Fruit fly (Drosophila melanogaster) whole organism, embryonic: ENCODE results near the gene Bcat.
A peak's percentile ranks its signal among the peaks of the same experiment; 100 is the strongest.

ENCODE experiments used
- Atf6 ChIP-seq: fragments of 200-800 bp; sonication (Bioruptor generic); IDR thresholded peaks from 2 replicates; pipeline ENCODE4 v1.3.6; 2022; ENCODE audit warnings: missing biosample characterization, missing genetic modification characterization
- CG12942 ChIP-seq: fragments of 200-800 bp; sonication (Bioruptor generic); optimal IDR thresholded peaks from 3 replicates; lab custom pipeline; 2016; ENCODE audit warnings: missing biosample characterization, missing genetic modification characterization
- CG14667 ChIP-seq: fragments of 200-800 bp; sonication (Bioruptor generic); IDR thresholded peaks from 2 replicates; pipeline ENCODE4 v1.3.6; 2022; ENCODE audit warnings: missing biosample characterization, missing genetic modification characterization
- CG15073 ChIP-seq: fragments of 200-800 bp; sonication (Bioruptor generic); optimal IDR thresholded peaks from 2 replicates; lab custom pipeline; 2016; ENCODE audit warnings: missing biosample characterization, missing genetic modification characterization
- CG15514 ChIP-seq: fragments of 200-800 bp; sonication (Bioruptor generic); optimal IDR thresholded peaks from 3 replicates; lab custom pipeline; 2017; ENCODE audit warnings: missing biosample characterization, missing genetic modification characterization, mild to moderate bottlenecking, moderate library complexity, missing genetic modification reagents
- CG17568 ChIP-seq: fragments of 200-800 bp; sonication (Bioruptor generic); optimal IDR thresholded peaks from 2 replicates; lab custom pipeline; 2018; ENCODE audit warnings: missing biosample characterization, mild to moderate bottlenecking, missing genetic modification characterization, moderate library complexity
- CG1792 ChIP-seq: fragments of 200-800 bp; sonication (Bioruptor generic); optimal IDR thresholded peaks from 2 replicates; lab custom pipeline; 2016; ENCODE audit warnings: missing biosample characterization, missing genetic modification characterization
- CG18011 ChIP-seq: fragments of 200-800 bp; sonication (Bioruptor generic); optimal IDR thresholded peaks from 2 replicates; lab custom pipeline; 2017; ENCODE audit warnings: missing biosample characterization, missing genetic modification characterization, mild to moderate bottlenecking, moderate library complexity, missing genotype
- CG2120 ChIP-seq: fragments of 200-800 bp; sonication (Bioruptor generic); optimal IDR thresholded peaks from 3 replicates; lab custom pipeline; 2016; ENCODE audit warnings: missing biosample characterization, missing genetic modification characterization
- CG34422 ChIP-seq: fragments of 200-800 bp; sonication (Bioruptor generic); IDR thresholded peaks from 3 replicates; pipeline ENCODE4 v1.3.6; 2022; ENCODE audit warnings: missing biosample characterization, missing genetic modification characterization
- CG3838 ChIP-seq: fragments of 200-800 bp; sonication (Bioruptor generic); optimal IDR thresholded peaks from 3 replicates; lab custom pipeline; 2016; ENCODE audit warnings: missing biosample characterization, missing genetic modification characterization
- CG42726 ChIP-seq: fragments of 200-800 bp; sonication (Bioruptor generic); IDR thresholded peaks from 2 replicates; pipeline ENCODE4 v1.3.6; 2022; ENCODE audit warnings: missing biosample characterization, missing genetic modification characterization; ENCODE audit not compliant: partially characterized antibody
- CG4328 ChIP-seq: fragments of 200-800 bp; sonication (Bioruptor generic); optimal IDR thresholded peaks from 3 replicates; lab custom pipeline; 2017; ENCODE audit warnings: missing biosample characterization, missing genetic modification reagents, missing genetic modification characterization
- CG5180 ChIP-seq: fragments of 200-800 bp; sonication (Bioruptor generic); optimal IDR thresholded peaks from 3 replicates; lab custom pipeline; 2017; ENCODE audit warnings: missing biosample characterization, missing genetic modification characterization, mild to moderate bottlenecking, moderate library complexity, missing genetic modification reagents
- CG5953 ChIP-seq: fragments of 200-800 bp; sonication (Bioruptor generic); IDR thresholded peaks from 2 replicates; pipeline ENCODE4 v1.3.6; 2022; ENCODE audit warnings: missing biosample characterization, missing genetic modification characterization
- CG6272 ChIP-seq: fragments of 200-800 bp; sonication (Bioruptor generic); IDR thresholded peaks from 2 replicates; pipeline ENCODE4 v1.3.6; 2022; ENCODE audit warnings: missing biosample characterization, missing genetic modification characterization
- CG7357 ChIP-seq: fragments of 200-800 bp; sonication (Bioruptor generic); IDR thresholded peaks from 3 replicates; pipeline ENCODE4 v1.3.6; 2022; ENCODE audit warnings: missing biosample characterization, missing genetic modification characterization
- Dip3 ChIP-seq: fragments of 200-800 bp; sonication (Bioruptor generic); optimal IDR thresholded peaks from 3 replicates; lab custom pipeline; 2016; ENCODE audit warnings: missing biosample characterization, missing genetic modification characterization
- Dll ChIP-seq: fragments of 200-800 bp; sonication (Bioruptor generic); IDR thresholded peaks from 4 replicates; pipeline ENCODE4 v1.3.6; 2022; ENCODE audit warnings: missing biosample characterization, missing genetic modification characterization; ENCODE audit not compliant: partially characterized antibody
- Dref ChIP-seq: fragments of 200-800 bp; sonication (Bioruptor generic); IDR thresholded peaks from 2 replicates; pipeline ENCODE4 v1.3.6; 2022; ENCODE audit warnings: missing biosample characterization, missing genetic modification characterization
- Fer2 ChIP-seq: fragments of 200-800 bp; sonication (Bioruptor generic); optimal IDR thresholded peaks from 2 replicates; lab custom pipeline; 2018; ENCODE audit warnings: missing biosample characterization, mild to moderate bottlenecking, missing genetic modification characterization, moderate library complexity
- HmgD ChIP-seq: fragments of 200-800 bp; sonication (Bioruptor generic); optimal IDR thresholded peaks from 3 replicates; lab custom pipeline; 2016; ENCODE audit warnings: missing biosample characterization, missing genetic modification characterization
- Hmx ChIP-seq: fragments of 200-800 bp; sonication (Bioruptor generic); optimal IDR thresholded peaks from 2 replicates; lab custom pipeline; 2016; ENCODE audit warnings: missing biosample characterization, missing genetic modification characterization
- Lim3 ChIP-seq: fragments of 200-800 bp; sonication (Bioruptor generic); IDR thresholded peaks from 2 replicates; pipeline ENCODE4 v1.3.6; 2022; ENCODE audit warnings: missing biosample characterization, missing genetic modification characterization
- Lpt ChIP-seq: fragments of >200 bp; optimal IDR thresholded peaks from 2 replicates; lab custom pipeline; 2018; ENCODE audit warnings: missing biosample characterization, missing genetic modification characterization
- MESR4 ChIP-seq: fragments of 200-800 bp; sonication (Bioruptor generic); optimal IDR thresholded peaks from 2 replicates; lab custom pipeline; 2018; ENCODE audit warnings: missing biosample characterization, mild to moderate bottlenecking, missing genetic modification characterization, moderate library complexity
- Med ChIP-seq: fragments of 200-800 bp; sonication (Bioruptor generic); peaks from one replicate; lab custom pipeline; 2016; ENCODE audit warnings: missing biosample characterization, missing genetic modification characterization, mild to moderate bottlenecking, inconsistent platforms, moderate library complexity
- Mrtf ChIP-seq: fragments of 200-800 bp; sonication (Bioruptor generic); IDR thresholded peaks from 3 replicates; pipeline ENCODE4 v1.3.6; 2022; ENCODE audit warnings: missing biosample characterization, missing genetic modification characterization
- Neu2 ChIP-seq: fragments of 200-800 bp; sonication (Bioruptor generic); optimal IDR thresholded peaks from 3 replicates; lab custom pipeline; 2016; ENCODE audit warnings: missing biosample characterization, missing genetic modification characterization, borderline replicate concordance
- Nf-YB ChIP-seq: fragments of 200-800 bp; sonication (Bioruptor generic); optimal IDR thresholded peaks from 3 replicates; lab custom pipeline; 2019; ENCODE audit warnings: missing biosample characterization, mild to moderate bottlenecking, missing genetic modification characterization, moderate library complexity
- Trl ChIP-seq, 3 experiments: fragments of >200 bp in 2 of 3; fragments of 200-800 bp in 1 of 3; sonication (Bioruptor generic) in 1 of 3; optimal IDR thresholded peaks; 2 replicates in 1 of 3; 3 replicates in 2 of 3; lab custom pipeline; 2016 to 2017; ENCODE audit warnings: missing biosample characterization in 1 of 3, missing genetic modification characterization in 1 of 3
- abd-A ChIP-seq: fragments of 200-800 bp; sonication (Bioruptor generic); optimal IDR thresholded peaks from 3 replicates; lab custom pipeline; 2019; ENCODE audit warnings: missing biosample characterization, mild to moderate bottlenecking, missing genetic modification characterization, moderate library complexity
- dmrt99B ChIP-seq: fragments of 200-800 bp; sonication (Bioruptor generic); optimal IDR thresholded peaks from 2 replicates; lab custom pipeline; 2018; ENCODE audit warnings: missing biosample characterization, mild to moderate bottlenecking, missing genetic modification characterization, moderate library complexity
- en ChIP-seq: fragments of 200-800 bp; sonication (Bioruptor generic); optimal IDR thresholded peaks from 2 replicates; lab custom pipeline; 2016; ENCODE audit warnings: missing biosample characterization, missing genetic modification characterization
- gsb-n ChIP-seq: fragments of 200-800 bp; sonication (Bioruptor generic); optimal IDR thresholded peaks from 3 replicates; lab custom pipeline; 2018; ENCODE audit warnings: missing biosample characterization, mild to moderate bottlenecking, missing genetic modification characterization
- ham ChIP-seq: fragments of 200-800 bp; sonication (Bioruptor generic); IDR thresholded peaks from 2 replicates; pipeline ENCODE4 v1.3.6; 2022; ENCODE audit warnings: missing biosample characterization, missing genetic modification characterization
- hb ChIP-seq: fragments of 200-800 bp; sonication (Bioruptor generic); IDR thresholded peaks from 3 replicates; pipeline ENCODE4 v1.3.6; 2022; ENCODE audit warnings: missing biosample characterization, missing genetic modification characterization; ENCODE audit not compliant: partially characterized antibody
- hth ChIP-seq: fragments of >200 bp; optimal IDR thresholded peaks from 2 replicates; lab custom pipeline; 2017; ENCODE audit warnings: inconsistent platforms
- jigr1 ChIP-seq: fragments of 200-800 bp; sonication (Bioruptor generic); IDR thresholded peaks from 3 replicates; pipeline ENCODE4 v1.3.6; 2022; ENCODE audit warnings: missing biosample characterization, missing genetic modification characterization
- jumu ChIP-seq: fragments of 200-800 bp; sonication (Bioruptor generic); optimal IDR thresholded peaks from 3 replicates; lab custom pipeline; 2016; ENCODE audit warnings: missing biosample characterization, missing genetic modification characterization
- klu ChIP-seq: fragments of 200-800 bp; sonication (Bioruptor generic); IDR thresholded peaks from 2 replicates; pipeline ENCODE4 v1.3.6; 2022; ENCODE audit warnings: missing biosample characterization, missing genetic modification characterization
- odd ChIP-seq: fragments of 200-800 bp; sonication (Bioruptor generic); optimal IDR thresholded peaks from 2 replicates; lab custom pipeline; 2017; ENCODE audit warnings: missing biosample characterization, mild to moderate bottlenecking, missing genetic modification characterization
- pho ChIP-seq: fragments of 200-800 bp; sonication (Bioruptor generic); optimal IDR thresholded peaks from 2 replicates; lab custom pipeline; 2016; ENCODE audit warnings: missing biosample characterization, missing genetic modification characterization
- sc ChIP-seq, 3 experiments: fragments of >200 bp in 2 of 3; fragments of 200-800 bp in 1 of 3; sonication (Bioruptor generic) in 1 of 3; optimal IDR thresholded peaks; 2 replicates in 2 of 3; 3 replicates in 1 of 3; lab custom pipeline; 2017; ENCODE audit warnings: mild to moderate bottlenecking in 1 of 3, missing biosample characterization in 1 of 3, missing genetic modification characterization in 1 of 3, missing genetic modification reagents in 1 of 3
- sqz ChIP-seq: fragments of 200-800 bp; sonication (Bioruptor generic); optimal IDR thresholded peaks from 3 replicates; lab custom pipeline; 2018; ENCODE audit warnings: missing biosample characterization, mild to moderate bottlenecking, missing genetic modification characterization
- sug ChIP-seq: fragments of 200-800 bp; optimal IDR thresholded peaks from 2 replicates; lab custom pipeline; 2019; ENCODE audit warnings: missing biosample characterization, mild to moderate bottlenecking, missing genetic modification characterization, moderate library complexity
- trh ChIP-seq: fragments of 200-800 bp; sonication (Bioruptor generic); optimal IDR thresholded peaks from 2 replicates; lab custom pipeline; 2016; ENCODE audit warnings: missing biosample characterization, missing genetic modification characterization
- ttk ChIP-seq: fragments of 200-800 bp; sonication (Bioruptor generic); IDR thresholded peaks from 2 replicates; pipeline ENCODE4 v2.1.2; 2022; ENCODE audit warnings: missing biosample characterization, missing genetic modification characterization
- tx ChIP-seq: fragments of 200-800 bp; sonication (Bioruptor generic); optimal IDR thresholded peaks from 2 replicates; lab custom pipeline; 2016; ENCODE audit warnings: missing biosample characterization, missing genetic modification characterization
- wor ChIP-seq: fragments of 200-800 bp; sonication (Bioruptor generic); IDR thresholded peaks from 2 replicates; pipeline ENCODE4 v1.3.6; 2022; ENCODE audit warnings: missing biosample characterization, missing genetic modification characterization

Gene Bcat

dm6 chrX:13412941-13413613, 16.4 kb downstream of the Bcat start, which contains the start of the genes CG1998 and Set2 (continued):
- TF ChIP-seq Trl (optimal IDR thresholded peaks at IDR 0.05; lab: Kevin White, UChicago) (peak in 1 of 2 experiments; percentile 61), Trl (GFP tag; optimal IDR thresholded peaks at IDR 0.05; lab: Kevin White, UChicago) (peak; percentile 27), hb (GFP tag; lab: Robert Waterston, UW) (no peak), Nf-YB (peak; percentile 35), Hmx (GFP tag; lab: Kevin White, UChicago) (no peak), MESR4 (GFP tag; lab: Kevin White, UChicago) (peak; percentile 91), CG7357 (no peak), CG1792 (GFP tag; lab: Kevin White, UChicago) (no peak), CG2120 (GFP tag; lab: Kevin White, UChicago) (peak; percentile 56), ttk (GFP tag; lab: Robert Waterston, UW) (no peak), Med (GFP tag; lab: Kevin White, UChicago) (peak; percentile 94), sc (optimal IDR thresholded peaks at IDR 0.05; lab: Kevin White, UChicago) (no peak), sc (GFP tag; optimal IDR thresholded peaks at IDR 0.05; lab: Kevin White, UChicago) (no peak), Fer2 (tag; lab: Kevin White, UChicago) (no peak), gsb-n (tag; lab: Kevin White, UChicago) (no peak), trh (GFP tag; lab: Kevin White, UChicago) (no peak), Dll (0 out of 4 replicates have a peak, but pooled peaks have one; percentile 41), CG5953 (no peak), CG42726 (GFP tag; lab: Robert Waterston, UW) (peak; percentile 60; the same call in 1 of the 2 replicates), Atf6 (GFP tag; lab: Robert Waterston, UW) (no peak), en (GFP tag; lab: Kevin White, UChicago) (no peak), Lpt (GFP tag; lab: Kevin White, UChicago) (no peak), dmrt99B (tag; lab: Kevin White, UChicago) (no peak), CG34422 (GFP tag; lab: Robert Waterston, UW) (peak; percentile 63; the same call in 2 of the 3 replicates), sqz (GFP tag; lab: Kevin White, UChicago) (no peak), CG14667 (GFP tag; lab: Robert Waterston, UW) (no peak), CG15514 (GFP tag; lab: Kevin White, UChicago) (peak; percentile 84), CG18011 (GFP tag; lab: Kevin White, UChicago) (no peak), klu (GFP tag; lab: Robert Waterston, UW) (no peak), wor (GFP tag; lab: Robert Waterston, UW) (no peak), HmgD (GFP tag; lab: Kevin White, UChicago) (peak; percentile 69), ham (GFP tag; lab: Robert Waterston, UW) (no peak), CG4328 (no peak), Mrtf (GFP tag; lab: Robert Waterston, UW) (no peak), jumu (peak; percentile 7), CG15073 (GFP tag; lab: Kevin White, UChicago) (no peak), abd-A (tag; lab: Kevin White, UChicago) (no peak), tx (no peak), CG17568 (GFP tag; lab: Kevin White, UChicago) (no peak), hth (lab: Kevin White, UChicago) (no peak), jigr1 (GFP tag; lab: Robert Waterston, UW) (no peak), Lim3 (GFP tag; lab: Robert Waterston, UW) (no peak), CG12942 (GFP tag; lab: Kevin White, UChicago) (no peak), CG5180 (no peak), CG6272 (GFP tag; lab: Robert Waterston, UW) (0 out of 2 replicates have a peak, but pooled peaks have one; percentile 18), Neu2 (GFP tag; lab: Kevin White, UChicago) (no peak), Dref (GFP tag; lab: Robert Waterston, UW) (peak; percentile 60), sug (tag; lab: Kevin White, UChicago) (no peak), odd (GFP tag; lab: Kevin White, UChicago) (no peak), pho (GFP tag; lab: Kevin White, UChicago) (peak; percentile 32), Dip3 (GFP tag; lab: Kevin White, UChicago) (no peak), CG3838 (GFP tag; lab: Kevin White, UChicago) (no peak)
